Worm (Caenorhabditis elegans) whole organism, L4 larva: ENCODE results near the gene spig-4.

Experiments used
- gei-8 ChIP-seq: fragments of 200-800 bp; sonication (Bioruptor generic); optimal IDR thresholded peaks from 2 replicates; lab custom pipeline; 2018; ENCODE audit warnings: mild to moderate bottlenecking, missing genetic modification characterization, missing compliant biosample characterization
- pha-4 ChIP-seq, 2 experiments: fragments of 150-350 bp in 1 of 2; fragments of 200-800 bp in 1 of 2; sonication (Bioruptor generic) in 1 of 2; IDR thresholded peaks in 1 of 2; optimal IDR thresholded peaks in 1 of 2; 2 replicates each; pipeline versions ENCODE4 v1.3.6 to Lab custom; 2014 to 2022; ENCODE audit warnings: missing genetic modification characterization in 2 of 2, missing genetic modification reagents in 2 of 2, missing biosample characterization in 1 of 2, missing compliant biosample characterization in 1 of 2

DNA sequence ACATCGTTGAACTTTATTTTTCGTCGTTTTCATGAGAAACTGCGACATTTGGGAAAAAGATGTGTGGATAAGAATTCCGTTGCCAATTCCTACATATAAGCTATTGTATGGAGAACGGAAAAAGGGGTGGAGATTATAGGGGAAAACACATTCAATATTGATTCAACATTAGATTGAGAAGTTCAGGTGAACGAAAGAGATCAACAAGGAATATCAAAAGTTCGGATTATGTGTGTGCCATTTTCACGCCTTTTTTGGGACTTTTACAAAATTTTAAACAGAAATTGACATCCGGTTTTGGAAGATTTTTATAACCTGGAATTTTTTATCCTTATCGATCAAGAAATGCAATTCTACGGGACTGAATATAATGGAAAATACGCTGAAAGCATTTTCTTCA is 21.1 kb upstream of the spig-4 start, which contains the start of gene F47B8.5:
- TF ChIP-seq gei-8 (GFP tag; lab: Kevin White, UChicago) (no peak), pha-4 (GFP tag; IDR thresholded peaks at IDR 0.05; lab: Robert Waterston, UW) (no peak), pha-4 (tag; optimal IDR thresholded peaks at IDR 0.05; lab: Kevin White, UChicago) (no peak)
